Fruit fly (Drosophila melanogaster) whole organism, wandering third instar larva: ENCODE results near the gene Mulk.
A peak's percentile ranks its signal among the peaks of the same experiment; 100 is the strongest.

Source experiments
- Abd-B ChIP-seq: fragments of >200 bp; optimal IDR thresholded peaks from 2 replicates; lab custom pipeline; 2017; ENCODE audit warnings: missing biosample characterization, missing genetic modification characterization
- CG32264 ChIP-seq: fragments of 200-800 bp; sonication (Bioruptor generic); optimal IDR thresholded peaks from 2 replicates; lab custom pipeline; 2016; ENCODE audit warnings: missing biosample characterization, missing genetic modification characterization
- CG9705 ChIP-seq: fragments of 200-800 bp; sonication (Bioruptor generic); optimal IDR thresholded peaks from 2 replicates; lab custom pipeline; 2018; ENCODE audit warnings: missing biosample characterization, mild to moderate bottlenecking, missing genetic modification characterization
- Dfd ChIP-seq: fragments of >200 bp; optimal IDR thresholded peaks from 2 replicates; lab custom pipeline; 2017; ENCODE audit warnings: missing biosample characterization, missing genetic modification characterization
- Hnf4 ChIP-seq: fragments of 200-800 bp; sonication (Bioruptor generic); optimal IDR thresholded peaks from 2 replicates; lab custom pipeline; 2016; ENCODE audit warnings: missing biosample characterization, mild to moderate bottlenecking, missing genetic modification characterization
- Hr78 ChIP-seq: fragments of >200 bp; optimal IDR thresholded peaks from 2 replicates; lab custom pipeline; 2017; ENCODE audit warnings: missing biosample characterization, missing genetic modification characterization
- Hr83 ChIP-seq: fragments of 200-300 bp; sonication (Bioruptor generic); optimal IDR thresholded peaks from 2 replicates; lab custom pipeline; 2016; ENCODE audit warnings: missing biosample characterization, mild to moderate bottlenecking, missing genetic modification characterization, moderate library complexity; ENCODE audit not compliant: poor library complexity, severe bottlenecking
- Jra ChIP-seq: sonication (Bioruptor generic); optimal IDR thresholded peaks from 2 replicates; lab custom pipeline; 2016; ENCODE audit warnings: missing biosample characterization, missing genetic modification characterization
- Myc ChIP-seq: fragments of >200 bp; optimal IDR thresholded peaks from 2 replicates; lab custom pipeline; 2017
- N ChIP-seq: fragments of >200 bp; optimal IDR thresholded peaks from 2 replicates; lab custom pipeline; 2018; ENCODE audit warnings: missing biosample characterization, missing external identifiers, missing genetic modification characterization
- OdsH ChIP-seq: fragments of 200-800 bp; sonication (Bioruptor generic); optimal IDR thresholded peaks from 2 replicates; lab custom pipeline; 2016; ENCODE audit warnings: missing biosample characterization, mild to moderate bottlenecking, missing genetic modification characterization
- Rel ChIP-seq, 2 experiments: fragments of 200-800 bp; sonication (Bioruptor generic) in 1 of 2; optimal IDR thresholded peaks; 2 replicates in 1 of 2; 3 replicates in 1 of 2; lab custom pipeline; 2016 to 2019; ENCODE audit warnings: mild to moderate bottlenecking in 2 of 2, missing biosample characterization in 2 of 2, missing genetic modification characterization in 2 of 2, moderate library complexity in 1 of 2
- Sp1 ChIP-seq: fragments of 200-800 bp; sonication (Bioruptor generic); optimal IDR thresholded peaks from 3 replicates; lab custom pipeline; 2019; ENCODE audit warnings: missing biosample characterization, mild to moderate bottlenecking, missing genetic modification characterization, moderate library complexity
- br ChIP-seq: fragments of 200-800 bp; sonication (Bioruptor generic); optimal IDR thresholded peaks from 2 replicates; lab custom pipeline; 2016; ENCODE audit warnings: missing biosample characterization, missing genetic modification characterization
- dl ChIP-seq, 2 experiments: fragments of 175-275, 200-275 bp in 1 of 2; fragments of 200-275 bp in 1 of 2; sonication (Bioruptor generic); optimal IDR thresholded peaks; lab custom pipeline; 2018; ENCODE audit warnings: mild to moderate bottlenecking in 2 of 2, missing biosample characterization in 2 of 2, missing genetic modification characterization in 2 of 2, moderate library complexity in 2 of 2; ENCODE audit not compliant: partially characterized antibody in 2 of 2, insufficient read depth in 1 of 2
- ey ChIP-seq: fragments of 200-800 bp; sonication (Bioruptor generic); optimal IDR thresholded peaks from 2 replicates; lab custom pipeline; 2016; ENCODE audit warnings: missing biosample characterization, missing genetic modification characterization
- foxo ChIP-seq, 2 experiments: fragments of 200-800 bp; sonication (Bioruptor generic); optimal IDR thresholded peaks; 2 replicates in 1 of 2; 3 replicates in 1 of 2; lab custom pipeline; 2016 to 2017; ENCODE audit warnings: missing biosample characterization in 2 of 2, missing genetic modification characterization in 2 of 2
- fru ChIP-seq: fragments of 200-800 bp; sonication (Bioruptor generic); optimal IDR thresholded peaks from 3 replicates; lab custom pipeline; 2016; ENCODE audit warnings: missing biosample characterization, mild to moderate bottlenecking, missing genetic modification characterization
- jim ChIP-seq: fragments of 175-275, 200-325 bp; sonication (Bioruptor generic); optimal IDR thresholded peaks from 2 replicates; lab custom pipeline; 2016; ENCODE audit warnings: missing biosample characterization, mild to moderate bottlenecking, missing genetic modification characterization
- lola ChIP-seq: fragments of >200 bp; optimal IDR thresholded peaks from 2 replicates; lab custom pipeline; 2017; ENCODE audit warnings: missing biosample characterization, missing genetic modification characterization
- psq ChIP-seq: fragments of 200-800 bp; sonication (Bioruptor generic); optimal IDR thresholded peaks from 3 replicates; lab custom pipeline; 2017; ENCODE audit warnings: missing biosample characterization, mild to moderate bottlenecking, missing genetic modification characterization, moderate library complexity
- rgr ChIP-seq: fragments of 200-800 bp; sonication (Bioruptor generic); optimal IDR thresholded peaks from 3 replicates; lab custom pipeline; 2016; ENCODE audit warnings: missing biosample characterization, mild to moderate bottlenecking, missing genetic modification characterization
- sage ChIP-seq: fragments of 200-800 bp; sonication (Bioruptor generic); optimal IDR thresholded peaks from 2 replicates; lab custom pipeline; 2016; ENCODE audit warnings: missing biosample characterization, mild to moderate bottlenecking, missing genetic modification characterization
- tai ChIP-seq: sonication (Bioruptor generic); optimal IDR thresholded peaks from 2 replicates; lab custom pipeline; 2016; ENCODE audit warnings: missing biosample characterization, missing genetic modification characterization
- usp ChIP-seq: fragments of >200 bp; optimal IDR thresholded peaks from 2 replicates; lab custom pipeline; 2017; ENCODE audit warnings: missing biosample characterization, missing genetic modification characterization
- woc ChIP-seq: sonication (Bioruptor generic); optimal IDR thresholded peaks from 2 replicates; lab custom pipeline; 2016; ENCODE audit warnings: missing biosample characterization, mild to moderate bottlenecking, missing genetic modification characterization

The Mulk gene

dm6 chr2L:10238726-10239652 lies 30.9 kb upstream of the Mulk start, which contains the start of gene me31B:
me31B (plus strand) TSS chr2L:10239341.
- TF ChIP-seq woc (GFP tag; lab: Kevin White, UChicago) (peak; percentile 76), Rel (GFP tag; optimal IDR thresholded peaks at IDR 0.05; lab: Kevin White, UChicago) (no peak), Rel (tag; optimal IDR thresholded peaks at IDR 0.05; lab: Kevin White, UChicago) (no peak), usp (no peak), Abd-B (GFP tag; lab: Kevin White, UChicago) (no peak), Hnf4 (GFP tag; lab: Kevin White, UChicago) (peak; percentile 1)

DNA sequence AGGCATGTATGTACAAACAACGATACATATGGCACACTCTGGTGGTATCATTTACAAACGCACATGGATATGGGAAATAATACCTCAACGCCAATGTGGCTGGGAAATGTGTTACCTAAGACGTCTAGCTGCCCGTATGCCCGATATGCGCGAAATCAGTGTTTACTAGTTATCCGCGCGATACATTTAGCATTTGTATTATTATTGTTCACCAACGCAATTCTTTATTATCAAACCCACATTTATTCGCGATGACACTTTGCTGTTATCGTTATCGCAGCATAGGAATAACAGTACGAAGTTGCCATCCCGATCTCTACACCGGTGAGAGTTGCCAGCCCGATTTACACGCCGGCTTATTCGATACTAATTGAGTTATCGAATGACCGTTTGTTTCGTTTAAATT lies 23.1 kb upstream of the Mulk start, which contains the start of gene chico:
chico (minus strand) TSS at position 294 of the 406 bp plus-strand sequence.
- TF ChIP-seq Hr78 = no peak
- TF ChIP-seq sage (GFP tag; lab: Kevin White, UChicago) = no peak
- no peak for TF ChIP-seq foxo (GFP tag; optimal IDR thresholded peaks at IDR 0.05; lab: Kevin White, UChicago)
- TF ChIP-seq jim (GFP tag; lab: Kevin White, UChicago) = no peak
- TF ChIP-seq Myc (lab: Kevin White, UChicago) = peak; percentile 38
- no peak for TF ChIP-seq Sp1
- TF ChIP-seq Hr83 (GFP tag; lab: Kevin White, UChicago) = peak; percentile 4
- TF ChIP-seq tai = no peak
- TF ChIP-seq Rel (GFP tag; optimal IDR thresholded peaks at IDR 0.05; lab: Kevin White, UChicago) = no peak
- peak; percentile 18 for TF ChIP-seq Rel (tag; optimal IDR thresholded peaks at IDR 0.05; lab: Kevin White, UChicago)
- no peak for TF ChIP-seq rgr
- TF ChIP-seq br (GFP tag; lab: Kevin White, UChicago) = no peak
- no peak for TF ChIP-seq lola (GFP tag; lab: Kevin White, UChicago)
- TF ChIP-seq dl (GFP tag; optimal IDR thresholded peaks at IDR 0.05; lab: Kevin White, UChicago; ENCODE audit: insufficient read depth in 1 of 2, partially characterized antibody in 2 of 2) = no peak
- no peak for TF ChIP-seq CG32264 (GFP tag; lab: Kevin White, UChicago)
- TF ChIP-seq Dfd = no peak
- no peak for TF ChIP-seq fru
- TF ChIP-seq ey (GFP tag; lab: Kevin White, UChicago) = no peak
- TF ChIP-seq N = no peak
- TF ChIP-seq psq (GFP tag; lab: Kevin White, UChicago) = no peak
- peak; percentile 22 for TF ChIP-seq Jra (GFP tag; lab: Kevin White, UChicago)

- no peak for TF ChIP-seq Rel (GFP tag; optimal IDR thresholded peaks at IDR 0.05; lab: Kevin White, UChicago)
- TF ChIP-seq Rel (tag; optimal IDR thresholded peaks at IDR 0.05; lab: Kevin White, UChicago) = peak; percentile 7
- no peak for TF ChIP-seq fru
- TF ChIP-seq, all 38 proteins: peak for 1
Observed at dm6 chr2L:10249655-10250202, 20.1 kb upstream of the Mulk start.

- TF ChIP-seq fru = no peak
- TF ChIP-seq tai = peak; percentile 60
- peak; percentile 71 for TF ChIP-seq jim (GFP tag; lab: Kevin White, UChicago)
- TF ChIP-seq Jra (GFP tag; lab: Kevin White, UChicago) = peak; percentile 32
- no peak for TF ChIP-seq Rel (GFP tag; optimal IDR thresholded peaks at IDR 0.05; lab: Kevin White, UChicago)
- no peak for TF ChIP-seq Rel (tag; optimal IDR thresholded peaks at IDR 0.05; lab: Kevin White, UChicago)
Observed at dm6 chr2L:10250441-10250847, 19.4 kb upstream of the Mulk start, which contains the start of the genes bsk and CG31717. bsk (minus strand) TSS chr2L:10250501. CG31717 (plus strand) TSS chr2L:10250737.

DNA sequence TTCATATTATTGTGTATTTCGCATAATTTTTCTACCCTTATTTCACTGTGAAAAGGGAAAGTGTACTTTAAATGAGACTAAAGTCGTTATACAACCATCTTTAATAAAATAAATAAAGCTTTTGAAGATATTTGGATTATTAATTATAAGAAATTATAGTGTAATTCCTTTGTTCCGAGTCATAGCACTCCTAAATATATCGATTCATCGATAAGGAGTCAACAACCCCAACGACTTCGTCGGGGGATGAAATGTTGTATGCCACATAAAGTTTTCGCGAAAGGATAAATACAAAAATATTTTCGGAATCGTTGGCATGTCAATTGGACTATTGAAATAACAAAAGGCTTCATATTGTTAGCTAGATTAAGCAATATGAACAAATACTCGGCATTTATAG lies 18.3 kb upstream of the Mulk start, which contains the start of gene Ror:
Ror (plus strand) TSS at position 252 of the 400 bp plus-strand sequence.
- TF ChIP-seq OdsH (GFP tag; lab: Kevin White, UChicago) (no peak), CG9705 (GFP tag; lab: Kevin White, UChicago) (no peak), Dfd (no peak)

DNA sequence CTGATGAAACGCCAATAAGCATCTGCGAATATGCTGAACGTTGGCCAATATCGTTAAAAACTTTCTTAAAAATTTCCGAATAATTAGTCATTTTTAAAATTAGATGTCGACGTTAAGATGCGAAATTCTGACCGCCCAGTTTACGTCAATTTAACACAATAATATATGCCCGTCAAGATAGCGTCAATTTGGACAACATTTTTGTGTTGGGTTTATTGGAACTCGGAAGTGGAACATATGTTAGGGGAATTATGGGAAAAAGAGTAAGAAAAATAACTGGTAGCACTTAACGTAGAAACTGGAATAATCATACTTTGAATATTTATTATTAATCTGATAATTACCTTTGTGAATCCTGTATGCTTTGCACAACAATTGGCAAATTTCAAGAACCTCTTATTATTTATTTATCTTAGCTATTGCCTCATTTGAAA lies 14.1 kb upstream of the Mulk start, which contains the start of gene CG5676:
CG5676 (minus strand) TSS at position 167 of the 434 bp plus-strand sequence.
- TF ChIP-seq ey (GFP tag; lab: Kevin White, UChicago) (no peak), woc (GFP tag; lab: Kevin White, UChicago) (peak; percentile 41), Dfd (no peak), sage (GFP tag; lab: Kevin White, UChicago) (peak; percentile 40)
